Worm (Caenorhabditis elegans) whole organism, L4 larva: ENCODE data around the gene C30F2.5.

ENCODE experiments used
- F37D6.2 ChIP-seq: sonication (generic microtip); optimal IDR thresholded peaks from 2 replicates; lab custom pipeline; 2016; ENCODE audit warnings: mild to moderate bottlenecking, missing genetic modification characterization, missing compliant biosample characterization
- F44E2.7 ChIP-seq: fragments of 200-800 bp; sonication (Bioruptor generic); IDR thresholded peaks from 2 replicates; pipeline ENCODE4 v2.1.2; 2022; ENCODE audit warnings: missing genetic modification characterization, missing compliant biosample characterization
- F49E8.2 ChIP-seq: sonication (generic microtip); optimal IDR thresholded peaks from 2 replicates; lab custom pipeline; 2016; ENCODE audit warnings: missing compliant biosample characterization, mild to moderate bottlenecking, missing genetic modification characterization, borderline replicate concordance
- T26A8.4 ChIP-seq: fragments of 200-800 bp; sonication (Bioruptor generic); IDR thresholded peaks from 2 replicates; pipeline ENCODE4 v1.3.6; 2022; ENCODE audit warnings: missing genetic modification characterization, missing compliant biosample characterization
- Y48G9A.11 ChIP-seq: fragments of 200-800 bp; sonication (Bioruptor generic); IDR thresholded peaks from 2 replicates; pipeline ENCODE4 v1.3.6; 2022; ENCODE audit warnings: missing genetic modification reagents, missing genetic modification characterization, missing compliant biosample characterization
- Y5F2A.4 ChIP-seq: fragments of 200-800 bp; sonication (Bioruptor generic); optimal IDR thresholded peaks from 2 replicates; lab custom pipeline; 2018; ENCODE audit warnings: mild to moderate bottlenecking, missing genetic modification characterization, missing compliant biosample characterization
- ZK546.5 ChIP-seq, 2 experiments: sonication (generic microtip); optimal IDR thresholded peaks; 2 replicates each; lab custom pipeline; 2017; ENCODE audit warnings: missing biosample characterization in 2 of 2, missing genetic modification characterization in 2 of 2
- aha-1 ChIP-seq: fragments of 150-350 bp; peaks from one replicate; lab custom pipeline; 2014; ENCODE audit warnings: missing biosample characterization, missing genetic modification characterization
- ama-1 ChIP-seq: fragments of 150-350 bp; optimal IDR thresholded peaks from 2 replicates; lab custom pipeline; 2014; ENCODE audit warnings: inconsistent platforms, mixed read lengths
- arid-1 ChIP-seq: fragments of 200-800 bp; sonication (Bioruptor generic); conservative IDR thresholded peaks from 2 replicates; pipeline ENCODE4 v1.3.6; 2022; ENCODE audit warnings: missing genetic modification reagents, missing genetic modification characterization, missing compliant biosample characterization
- ceh-62 ChIP-seq: sonication (generic microtip); optimal IDR thresholded peaks from 2 replicates; lab custom pipeline; 2017; ENCODE audit warnings: missing biosample characterization, missing genetic modification characterization
- ces-1 ChIP-seq: fragments of 150-350 bp; sonication (generic microtip); optimal IDR thresholded peaks from 4 replicates; lab custom pipeline; 2014; ENCODE audit warnings: missing biosample characterization, missing genetic modification reagents, missing genetic modification characterization
- cey-2 ChIP-seq: sonication (generic microtip); optimal IDR thresholded peaks from 3 replicates; lab custom pipeline; 2017; ENCODE audit warnings: missing genetic modification characterization, mild to moderate bottlenecking, missing compliant biosample characterization, antibody characterized with exemption, borderline replicate concordance; ENCODE audit not compliant: insufficient read depth
- ctbp-1 ChIP-seq: fragments of 200-800 bp; sonication (Bioruptor generic); IDR thresholded peaks from 2 replicates; pipeline ENCODE4 v1.3.6; 2022; ENCODE audit warnings: missing genetic modification reagents, missing genetic modification characterization, missing compliant biosample characterization
- daf-12 ChIP-seq: fragments of 150-350 bp; optimal IDR thresholded peaks from 2 replicates; lab custom pipeline; 2014; ENCODE audit warnings: missing biosample characterization, missing genetic modification reagents, missing genetic modification characterization
- daf-16 ChIP-seq, 3 experiments: sonication (generic microtip); optimal IDR thresholded peaks; 2 replicates each; lab custom pipeline; 2016 to 2017; ENCODE audit warnings: missing genetic modification characterization in 3 of 3, missing genetic modification reagents in 3 of 3, mild to moderate bottlenecking in 2 of 3, missing compliant biosample characterization in 2 of 3, missing biosample characterization in 1 of 3, moderate library complexity in 1 of 3
- daf-19 ChIP-seq: fragments of 200-800 bp; sonication (Bioruptor generic); conservative IDR thresholded peaks from 2 replicates; pipeline ENCODE4 v1.3.6; 2022; ENCODE audit warnings: missing genetic modification characterization, missing compliant biosample characterization
- dmd-8 ChIP-seq: fragments of 200-800 bp; sonication (Bioruptor generic); IDR thresholded peaks from 2 replicates; pipeline ENCODE4 v1.3.6; 2022; ENCODE audit warnings: missing genetic modification characterization, missing compliant biosample characterization
- duxl-1 ChIP-seq: sonication (generic microtip); optimal IDR thresholded peaks from 2 replicates; lab custom pipeline; 2016; ENCODE audit warnings: mild to moderate bottlenecking, missing genetic modification characterization, moderate library complexity, missing compliant biosample characterization; ENCODE audit not compliant: poor library complexity
- dve-1 ChIP-seq: sonication (generic microtip); optimal IDR thresholded peaks from 2 replicates; lab custom pipeline; 2017; ENCODE audit warnings: antibody characterized with exemption, mild to moderate bottlenecking, missing genetic modification characterization, missing compliant biosample characterization; ENCODE audit not compliant: insufficient read depth
- egl-27 ChIP-seq: sonication (generic microtip); optimal IDR thresholded peaks from 3 replicates; lab custom pipeline; 2017; ENCODE audit warnings: missing biosample characterization, missing genetic modification reagents, missing genetic modification characterization
- fos-1 ChIP-seq: fragments of 150-350 bp; optimal IDR thresholded peaks from 2 replicates; lab custom pipeline; 2014; ENCODE audit warnings: missing biosample characterization, missing genetic modification characterization
- gei-8 ChIP-seq: fragments of 200-800 bp; sonication (Bioruptor generic); optimal IDR thresholded peaks from 2 replicates; lab custom pipeline; 2018; ENCODE audit warnings: mild to moderate bottlenecking, missing genetic modification characterization, missing compliant biosample characterization
- hif-1 ChIP-seq, 2 experiments: sonication (generic microtip); optimal IDR thresholded peaks; 2 replicates each; lab custom pipeline; 2016 to 2017; ENCODE audit warnings: missing compliant biosample characterization in 2 of 2, missing genetic modification characterization in 2 of 2, missing genetic modification reagents in 2 of 2, missing genotype in 2 of 2, mild to moderate bottlenecking in 1 of 2
- hlh-11 ChIP-seq: fragments of 200-800 bp; sonication (Bioruptor generic); optimal IDR thresholded peaks from 2 replicates; lab custom pipeline; 2018; ENCODE audit warnings: mild to moderate bottlenecking, missing genetic modification characterization, missing compliant biosample characterization
- jun-1 ChIP-seq: fragments of 150-350 bp; optimal IDR thresholded peaks from 2 replicates; lab custom pipeline; 2014; ENCODE audit warnings: missing biosample characterization, missing genetic modification reagents, missing genetic modification characterization
- lin-1 ChIP-seq: fragments of 200-800 bp; sonication (Bioruptor generic); IDR thresholded peaks from 2 replicates; pipeline ENCODE4 v1.3.6; 2022; ENCODE audit warnings: missing genetic modification reagents, missing genetic modification characterization, missing compliant biosample characterization
- madf-9 ChIP-seq: fragments of 200-800 bp; sonication (Bioruptor generic); conservative IDR thresholded peaks from 2 replicates; pipeline ENCODE4 v1.3.6; 2022; ENCODE audit warnings: missing genetic modification reagents, missing genetic modification characterization, missing compliant biosample characterization
- mdl-1 ChIP-seq, 2 experiments: fragments of 150-350 bp in 1 of 2; sonication (generic microtip) in 1 of 2; optimal IDR thresholded peaks; 2 replicates each; lab custom pipeline; 2014 to 2017; ENCODE audit warnings: missing biosample characterization in 2 of 2, missing genetic modification characterization in 2 of 2
- mes-2 ChIP-seq: sonication (generic microtip); optimal IDR thresholded peaks from 2 replicates; lab custom pipeline; 2016; ENCODE audit warnings: missing genotype, mild to moderate bottlenecking, missing genetic modification characterization, missing compliant biosample characterization; ENCODE audit not compliant: poor library complexity, severe bottlenecking
- mxl-2 ChIP-seq: fragments of 200-800 bp; sonication (Bioruptor generic); conservative IDR thresholded peaks from 2 replicates; pipeline ENCODE4 v1.3.6; 2022; ENCODE audit warnings: missing genetic modification reagents, missing genetic modification characterization, missing compliant biosample characterization
- nhr-111 ChIP-seq: fragments of 200-800 bp; sonication (Bioruptor generic); optimal IDR thresholded peaks from 2 replicates; lab custom pipeline; 2018; ENCODE audit warnings: mild to moderate bottlenecking, missing genetic modification characterization, missing compliant biosample characterization
- nhr-48 ChIP-seq: sonication (generic microtip); optimal IDR thresholded peaks from 2 replicates; lab custom pipeline; 2016; ENCODE audit warnings: mild to moderate bottlenecking, missing genetic modification characterization, missing compliant biosample characterization
- nhr-6 ChIP-seq: fragments of 150-350 bp; optimal IDR thresholded peaks from 2 replicates; lab custom pipeline; 2014; ENCODE audit warnings: missing biosample characterization, missing genetic modification characterization
- pha-4 ChIP-seq, 2 experiments: fragments of 150-350 bp in 1 of 2; fragments of 200-800 bp in 1 of 2; sonication (Bioruptor generic) in 1 of 2; IDR thresholded peaks in 1 of 2; optimal IDR thresholded peaks in 1 of 2; 2 replicates each; pipeline versions ENCODE4 v1.3.6 to Lab custom; 2014 to 2022; ENCODE audit warnings: missing genetic modification characterization in 2 of 2, missing genetic modification reagents in 2 of 2, missing biosample characterization in 1 of 2, missing compliant biosample characterization in 1 of 2
- rbr-2 ChIP-seq: sonication (generic microtip); optimal IDR thresholded peaks from 2 replicates; lab custom pipeline; 2016; ENCODE audit warnings: missing genotype, missing genetic modification characterization, missing compliant biosample characterization
- saeg-2 ChIP-seq: fragments of 200-800 bp; sonication (Bioruptor generic); IDR thresholded peaks from 2 replicates; pipeline ENCODE4 v1.3.6; 2022; ENCODE audit warnings: missing genetic modification reagents, missing genetic modification characterization, missing compliant biosample characterization
- sdz-12 ChIP-seq: fragments of 200-800 bp; sonication (Bioruptor generic); optimal IDR thresholded peaks from 2 replicates; lab custom pipeline; 2018; ENCODE audit warnings: mild to moderate bottlenecking, missing genetic modification characterization, missing compliant biosample characterization
- set-16 ChIP-seq: fragments of 200-800 bp; sonication (Bioruptor generic); IDR thresholded peaks from 2 replicates; pipeline ENCODE4 v1.3.6; 2022; ENCODE audit warnings: missing genetic modification reagents, missing genetic modification characterization, missing compliant biosample characterization
- spr-3 ChIP-seq: fragments of 200-800 bp; sonication (Bioruptor generic); optimal IDR thresholded peaks from 2 replicates; lab custom pipeline; 2018; ENCODE audit warnings: mild to moderate bottlenecking, missing genetic modification characterization, missing compliant biosample characterization
- tra-1 ChIP-seq: fragments of 200-800 bp; sonication (Bioruptor generic); IDR thresholded peaks from 2 replicates; pipeline ENCODE4 v1.3.6; 2022; ENCODE audit warnings: missing genetic modification reagents, missing genetic modification characterization, missing compliant biosample characterization
- unc-130 ChIP-seq: sonication (generic microtip); optimal IDR thresholded peaks from 2 replicates; lab custom pipeline; 2016; ENCODE audit warnings: missing genetic modification reagents, missing genetic modification characterization, missing compliant biosample characterization
- unc-39 ChIP-seq: sonication (generic microtip); optimal IDR thresholded peaks from 2 replicates; lab custom pipeline; 2017; ENCODE audit warnings: missing biosample characterization, missing genetic modification characterization
- zag-1 ChIP-seq: fragments of 150-350 bp; optimal IDR thresholded peaks from 2 replicates; lab custom pipeline; 2014; ENCODE audit warnings: missing biosample characterization, missing genetic modification characterization
- zfp-3 ChIP-seq: fragments of 200-800 bp; sonication (Bioruptor generic); conservative IDR thresholded peaks from 2 replicates; pipeline ENCODE4 v1.3.6; 2022; ENCODE audit warnings: missing genetic modification reagents, missing genetic modification characterization, missing compliant biosample characterization
- ztf-11 ChIP-seq: fragments of 150-350 bp; optimal IDR thresholded peaks from 2 replicates; lab custom pipeline; 2014; ENCODE audit warnings: missing biosample characterization, missing genetic modification characterization

C30F2.5 gene

ce11 chrX:16130213-16130612 is 35.7 kb downstream of the C30F2.5 start (continued):
- TF ChIP-seq hif-1 (tag; optimal IDR thresholded peaks at IDR 0.05; lab: Kevin White, UChicago) (peak in 1 of 2 experiments; percentile 37), duxl-1 (no peak), zag-1 (tag; lab: Kevin White, UChicago) (no peak), saeg-2 (GFP tag; lab: Robert Waterston, UW) (no peak), nhr-6 (tag; lab: Kevin White, UChicago) (no peak), pha-4 (GFP tag; IDR thresholded peaks at IDR 0.05; lab: Robert Waterston, UW) (no peak), pha-4 (tag; optimal IDR thresholded peaks at IDR 0.05; lab: Kevin White, UChicago) (no peak), egl-27 (tag; lab: Kevin White, UChicago) (no peak), set-16 (GFP tag; lab: Robert Waterston, UW) (no peak), daf-12 (no peak), spr-3 (GFP tag; lab: Kevin White, UChicago) (no peak), jun-1 (tag; lab: Kevin White, UChicago) (no peak), aha-1 (tag; lab: Kevin White, UChicago) (no peak), F49E8.2 (tag; lab: Kevin White, UChicago) (no peak), T26A8.4 (GFP tag; lab: Robert Waterston, UW) (no peak), mxl-2 (GFP tag; lab: Robert Waterston, UW) (no peak), hlh-11 (tag; lab: Kevin White, UChicago) (peak; percentile 34), lin-1 (GFP tag; lab: Robert Waterston, UW) (no peak), ces-1 (GFP tag; lab: Kevin White, UChicago) (no peak), mdl-1 (tag; optimal IDR thresholded peaks at IDR 0.05; lab: Kevin White, UChicago) (peak in 1 of 2 experiments; percentile 50), arid-1 (GFP tag; lab: Robert Waterston, UW) (no peak), zfp-3 (GFP tag; lab: Robert Waterston, UW) (no peak), unc-39 (tag; lab: Kevin White, UChicago) (no peak), daf-16 (GFP tag; optimal IDR thresholded peaks at IDR 0.05; lab: Kevin White, UChicago) (no peak), daf-16 (tag; optimal IDR thresholded peaks at IDR 0.05; lab: Kevin White, UChicago) (peak; percentile 98), dve-1 (tag; lab: Kevin White, UChicago) (peak; percentile 72), sdz-12 (GFP tag; lab: Kevin White, UChicago) (no peak), cey-2 (tag; lab: Kevin White, UChicago) (no peak), unc-130 (GFP tag; lab: Kevin White, UChicago) (no peak), fos-1 (tag; lab: Kevin White, UChicago) (no peak), ama-1 (lab: Kevin White, UChicago) (no peak), rbr-2 (tag; lab: Kevin White, UChicago) (no peak), ctbp-1 (no peak), Y5F2A.4 (GFP tag; lab: Kevin White, UChicago) (no peak), ztf-11 (tag; lab: Kevin White, UChicago) (no peak), daf-19 (GFP tag; lab: Robert Waterston, UW) (no peak), F44E2.7 (GFP tag; lab: Robert Waterston, UW) (no peak), F37D6.2 (tag; lab: Kevin White, UChicago) (no peak), ZK546.5 (tag; optimal IDR thresholded peaks at IDR 0.05; lab: Kevin White, UChicago) (no peak), dmd-8 (no peak), Y48G9A.11 (GFP tag; lab: Robert Waterston, UW) (no peak), nhr-111 (GFP tag; lab: Kevin White, UChicago) (no peak), gei-8 (GFP tag; lab: Kevin White, UChicago) (no peak), tra-1 (GFP tag; lab: Robert Waterston, UW) (no peak), mes-2 (no peak), nhr-48 (tag; lab: Kevin White, UChicago) (no peak), madf-9 (GFP tag; lab: Robert Waterston, UW) (no peak), ceh-62 (tag; lab: Kevin White, UChicago) (no peak)
